Fruit fly (Drosophila melanogaster): ENCODE results near the gene Osi21.

DNA sequence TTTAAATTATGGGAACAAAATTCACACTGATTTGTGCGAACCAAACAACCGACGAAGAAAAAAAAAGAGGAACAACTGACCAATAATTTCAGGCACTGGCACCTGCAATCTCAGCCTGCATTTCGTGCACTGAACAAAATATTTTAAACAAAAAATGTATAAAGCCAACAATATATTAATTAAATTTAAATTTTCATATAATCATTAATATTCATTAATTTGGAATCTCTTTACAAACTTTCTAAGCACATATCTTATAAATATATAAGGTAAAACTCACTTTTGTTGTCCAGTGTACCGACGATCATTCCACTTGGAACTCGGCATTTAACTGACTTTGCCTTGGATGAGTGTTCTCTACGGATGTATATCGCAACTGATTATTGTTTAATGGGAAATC lies 36.6 kb upstream of the Osi21 start:
- TF ChIP-seq ovo (GFP tag; optimal IDR thresholded peaks at IDR 0.05): no peak
- TF ChIP-seq CG12768 (GFP tag; optimal IDR thresholded peaks at IDR 0.05): no peak
- TF ChIP-seq cnc (optimal IDR thresholded peaks at IDR 0.05): no peak
- TF ChIP-seq bab1 (GFP tag; optimal IDR thresholded peaks at IDR 0.05): no peak
- TF ChIP-seq toe (GFP tag; optimal IDR thresholded peaks at IDR 0.05): no peak
- TF ChIP-seq Clk (GFP tag; optimal IDR thresholded peaks at IDR 0.05): no peak
- no peak for TF ChIP-seq CG1620 (GFP tag; optimal IDR thresholded peaks at IDR 0.05)
- TF ChIP-seq Hr96 (GFP tag; optimal IDR thresholded peaks at IDR 0.05): no peak
- TF ChIP-seq tj (GFP tag; optimal IDR thresholded peaks at IDR 0.05): no peak

All from whole organism, adult.